Worm (Caenorhabditis elegans) whole organism, young adult: ENCODE results near the gene nck-1.

Experiments used
- F23B12.7 ChIP-seq: sonication (generic microtip); optimal IDR thresholded peaks from 2 replicates; lab custom pipeline; 2017; ENCODE audit warnings: missing genetic modification characterization, mild to moderate bottlenecking, missing compliant biosample characterization, antibody characterized with exemption, moderate library complexity; ENCODE audit not compliant: insufficient read depth
- F33H1.4 ChIP-seq: fragments of 200-800 bp; sonication (Bioruptor generic); IDR thresholded peaks from 2 replicates; pipeline ENCODE4 v1.3.6; 2022; ENCODE audit warnings: missing genetic modification reagents, missing genetic modification characterization, missing compliant biosample characterization
- F39B2.1 ChIP-seq: fragments of 200-800 bp; sonication (Bioruptor generic); IDR thresholded peaks from 2 replicates; pipeline ENCODE4 v1.3.6; 2022; ENCODE audit warnings: missing genetic modification reagents, missing genetic modification characterization, missing compliant biosample characterization
- F52B5.7 ChIP-seq: sonication (generic microtip); optimal IDR thresholded peaks from 2 replicates; lab custom pipeline; 2016; ENCODE audit warnings: mild to moderate bottlenecking, missing genetic modification characterization, missing compliant biosample characterization
- F55B11.4 ChIP-seq: sonication (generic microtip); optimal IDR thresholded peaks from 2 replicates; lab custom pipeline; 2016; ENCODE audit warnings: missing compliant biosample characterization, missing genetic modification characterization, borderline replicate concordance; ENCODE audit not compliant: insufficient read depth
- F57C9.4 ChIP-seq: sonication (generic microtip); optimal IDR thresholded peaks from 2 replicates; lab custom pipeline; 2017; ENCODE audit warnings: mild to moderate bottlenecking, missing genetic modification characterization, missing compliant biosample characterization
- K11D2.4 ChIP-seq: fragments of 200-800 bp; sonication (Bioruptor generic); IDR thresholded peaks from 2 replicates; pipeline ENCODE4 v1.3.6; 2022; ENCODE audit warnings: missing genetic modification reagents, missing genetic modification characterization, missing compliant biosample characterization
- Y56A3A.18 ChIP-seq: fragments of 200-800 bp; sonication (Bioruptor generic); IDR thresholded peaks from 2 replicates; pipeline ENCODE4 v1.3.6; 2022; ENCODE audit warnings: missing genetic modification reagents, missing genetic modification characterization, missing compliant biosample characterization
- Y67H2A.10 ChIP-seq: fragments of 200-800 bp; sonication (Bioruptor generic); conservative IDR thresholded peaks from 2 replicates; pipeline ENCODE4 v1.3.6; 2022; ENCODE audit warnings: missing genetic modification reagents, missing genetic modification characterization, missing compliant biosample characterization
- akir-1 ChIP-seq: fragments of 200-800 bp; sonication (Bioruptor generic); optimal IDR thresholded peaks from 2 replicates; lab custom pipeline; 2018; ENCODE audit warnings: mild to moderate bottlenecking, missing genetic modification characterization, moderate library complexity, missing compliant biosample characterization
- aptf-2 ChIP-seq: fragments of 200-800 bp; sonication (Bioruptor generic); conservative IDR thresholded peaks from 2 replicates; pipeline ENCODE4 v1.3.6; 2022; ENCODE audit warnings: missing genetic modification reagents, missing genetic modification characterization, missing compliant biosample characterization
- aptf-3 ChIP-seq: fragments of 200-800 bp; sonication (Bioruptor generic); IDR thresholded peaks from 2 replicates; pipeline ENCODE4 v1.3.6; 2022; ENCODE audit warnings: missing genetic modification characterization, missing compliant biosample characterization
- attf-5 ChIP-seq: fragments of 200-800 bp; sonication (Bioruptor generic); optimal IDR thresholded peaks from 2 replicates; lab custom pipeline; 2018; ENCODE audit warnings: mild to moderate bottlenecking, missing genetic modification characterization, missing compliant biosample characterization
- bed-1 ChIP-seq: fragments of 200-800 bp; sonication (Bioruptor generic); IDR thresholded peaks from 2 replicates; pipeline ENCODE4 v1.3.6; 2022; ENCODE audit warnings: missing genetic modification reagents, missing genetic modification characterization, missing compliant biosample characterization
- ceh-79 ChIP-seq: sonication (generic microtip); optimal IDR thresholded peaks from 2 replicates; lab custom pipeline; 2017; ENCODE audit warnings: mild to moderate bottlenecking, missing genetic modification characterization, missing compliant biosample characterization
- ceh-91 ChIP-seq: fragments of 200-800 bp; sonication (Bioruptor generic); IDR thresholded peaks from 2 replicates; pipeline ENCODE4 v1.3.6; 2022; ENCODE audit warnings: missing genetic modification reagents, missing genetic modification characterization, missing compliant biosample characterization
- dox-1 ChIP-seq: fragments of 200-800 bp; sonication (Bioruptor generic); IDR thresholded peaks from 2 replicates; pipeline ENCODE4 v1.3.6; 2022; ENCODE audit warnings: missing genetic modification reagents, missing genetic modification characterization, missing compliant biosample characterization
- dpl-1 ChIP-seq: fragments of 150-350 bp; optimal IDR thresholded peaks from 2 replicates; lab custom pipeline; 2014; ENCODE audit warnings: missing biosample characterization, missing genetic modification reagents, missing genetic modification characterization
- gei-17 ChIP-seq: fragments of 200-800 bp; sonication (Bioruptor generic); optimal IDR thresholded peaks from 2 replicates; lab custom pipeline; 2018; ENCODE audit warnings: mild to moderate bottlenecking, missing genetic modification characterization, missing compliant biosample characterization
- hmg-1.2 ChIP-seq: fragments of 200-800 bp; sonication (Bioruptor generic); IDR thresholded peaks from 2 replicates; pipeline ENCODE4 v1.3.6; 2022; ENCODE audit warnings: missing genetic modification reagents, missing genetic modification characterization, missing compliant biosample characterization
- hrde-1 ChIP-seq: sonication (generic microtip); optimal IDR thresholded peaks from 2 replicates; lab custom pipeline; 2016; ENCODE audit warnings: missing genetic modification characterization, mild to moderate bottlenecking, missing compliant biosample characterization, moderate library complexity, missing genotype, missing genetic modification reagents, borderline replicate concordance
- hsf-1 ChIP-seq: fragments of 200-800 bp; sonication (Bioruptor generic); IDR thresholded peaks from 2 replicates; pipeline ENCODE4 v1.3.6; 2022; ENCODE audit warnings: missing genetic modification reagents, missing genetic modification characterization, missing compliant biosample characterization
- lin-26 ChIP-seq: fragments of 200-800 bp; sonication (Bioruptor generic); IDR thresholded peaks from 2 replicates; pipeline ENCODE4 v1.3.6; 2022; ENCODE audit warnings: missing genetic modification reagents, missing genetic modification characterization, missing compliant biosample characterization
- lin-40 ChIP-seq: sonication (generic microtip); optimal IDR thresholded peaks from 2 replicates; lab custom pipeline; 2016; ENCODE audit warnings: missing genetic modification characterization, mild to moderate bottlenecking, missing compliant biosample characterization, missing genotype, missing genetic modification reagents
- lin-54 ChIP-seq: fragments of 200-800 bp; sonication (Bioruptor generic); optimal IDR thresholded peaks from 2 replicates; lab custom pipeline; 2018; ENCODE audit warnings: mild to moderate bottlenecking, missing genetic modification characterization, missing compliant biosample characterization
- lsl-1 ChIP-seq: fragments of 200-800 bp; sonication (Bioruptor generic); optimal IDR thresholded peaks from 2 replicates; lab custom pipeline; 2018; ENCODE audit warnings: mild to moderate bottlenecking, missing genetic modification characterization, moderate library complexity, missing compliant biosample characterization
- madf-3 ChIP-seq: fragments of 200-800 bp; sonication (Bioruptor generic); IDR thresholded peaks from 2 replicates; pipeline ENCODE4 v1.3.6; 2022; ENCODE audit warnings: missing genetic modification reagents, missing genetic modification characterization, missing compliant biosample characterization
- madf-8 ChIP-seq: fragments of 200-800 bp; sonication (Bioruptor generic); conservative IDR thresholded peaks from 2 replicates; pipeline ENCODE4 v1.3.6; 2022; ENCODE audit warnings: missing genetic modification reagents, missing genetic modification characterization, missing compliant biosample characterization
- nhr-80 ChIP-seq: sonication (generic microtip); optimal IDR thresholded peaks from 2 replicates; lab custom pipeline; 2016; ENCODE audit warnings: missing genetic modification characterization, missing compliant biosample characterization
- pbrm-1 ChIP-seq: fragments of 200-800 bp; sonication (Bioruptor generic); IDR thresholded peaks from 2 replicates; pipeline ENCODE4 v1.3.6; 2022; ENCODE audit warnings: missing genetic modification reagents, missing genetic modification characterization, missing compliant biosample characterization
- rpc-1 ChIP-seq, 2 experiments: fragments of 150-350 bp in 1 of 2; sonication (generic microtip) in 1 of 2; optimal IDR thresholded peaks; 2 replicates each; lab custom pipeline; 2014 to 2018; ENCODE audit warnings: missing biosample characterization in 1 of 2, missing genetic modification characterization in 1 of 2, missing genetic modification reagents in 1 of 2, missing genotype in 1 of 2
- snpc-1.1 ChIP-seq: sonication (generic microtip); optimal IDR thresholded peaks from 2 replicates; lab custom pipeline; 2017; ENCODE audit warnings: missing genetic modification characterization, mild to moderate bottlenecking, missing compliant biosample characterization, antibody characterized with exemption, moderate library complexity, missing genotype, missing genetic modification reagents; ENCODE audit not compliant: insufficient read depth
- snpc-1.3 ChIP-seq: sonication (generic microtip); optimal IDR thresholded peaks from 2 replicates; lab custom pipeline; 2017; ENCODE audit warnings: missing genetic modification characterization, mild to moderate bottlenecking, missing compliant biosample characterization, antibody characterized with exemption, moderate library complexity, missing genotype, missing genetic modification reagents; ENCODE audit not compliant: insufficient read depth
- snpc-3.4 ChIP-seq: sonication (generic microtip); optimal IDR thresholded peaks from 2 replicates; lab custom pipeline; 2017; ENCODE audit warnings: missing genetic modification characterization, mild to moderate bottlenecking, missing compliant biosample characterization, antibody characterized with exemption, moderate library complexity, missing genotype, missing genetic modification reagents
- sptf-2 ChIP-seq: fragments of 200-800 bp; sonication (Bioruptor generic); optimal IDR thresholded peaks from 2 replicates; lab custom pipeline; 2018; ENCODE audit warnings: mild to moderate bottlenecking, missing genetic modification characterization, missing compliant biosample characterization
- tbx-9 ChIP-seq: sonication (generic microtip); optimal IDR thresholded peaks from 2 replicates; lab custom pipeline; 2016; ENCODE audit warnings: borderline replicate concordance, missing genetic modification characterization, inconsistent platforms, missing compliant biosample characterization
- unc-62 ChIP-seq: fragments of 150-350 bp; optimal IDR thresholded peaks from 2 replicates; lab custom pipeline; 2014; ENCODE audit warnings: missing biosample characterization, missing genetic modification reagents, missing genetic modification characterization
- ztf-26 ChIP-seq: sonication (generic microtip); optimal IDR thresholded peaks from 2 replicates; lab custom pipeline; 2017; ENCODE audit warnings: missing genetic modification characterization, missing compliant biosample characterization
- ztf-6 ChIP-seq: fragments of 200-800 bp; sonication (Bioruptor generic); IDR thresholded peaks from 2 replicates; pipeline ENCODE4 v1.3.6; 2022; ENCODE audit warnings: missing genetic modification reagents, missing genetic modification characterization, missing compliant biosample characterization

nck-1 gene

DNA sequence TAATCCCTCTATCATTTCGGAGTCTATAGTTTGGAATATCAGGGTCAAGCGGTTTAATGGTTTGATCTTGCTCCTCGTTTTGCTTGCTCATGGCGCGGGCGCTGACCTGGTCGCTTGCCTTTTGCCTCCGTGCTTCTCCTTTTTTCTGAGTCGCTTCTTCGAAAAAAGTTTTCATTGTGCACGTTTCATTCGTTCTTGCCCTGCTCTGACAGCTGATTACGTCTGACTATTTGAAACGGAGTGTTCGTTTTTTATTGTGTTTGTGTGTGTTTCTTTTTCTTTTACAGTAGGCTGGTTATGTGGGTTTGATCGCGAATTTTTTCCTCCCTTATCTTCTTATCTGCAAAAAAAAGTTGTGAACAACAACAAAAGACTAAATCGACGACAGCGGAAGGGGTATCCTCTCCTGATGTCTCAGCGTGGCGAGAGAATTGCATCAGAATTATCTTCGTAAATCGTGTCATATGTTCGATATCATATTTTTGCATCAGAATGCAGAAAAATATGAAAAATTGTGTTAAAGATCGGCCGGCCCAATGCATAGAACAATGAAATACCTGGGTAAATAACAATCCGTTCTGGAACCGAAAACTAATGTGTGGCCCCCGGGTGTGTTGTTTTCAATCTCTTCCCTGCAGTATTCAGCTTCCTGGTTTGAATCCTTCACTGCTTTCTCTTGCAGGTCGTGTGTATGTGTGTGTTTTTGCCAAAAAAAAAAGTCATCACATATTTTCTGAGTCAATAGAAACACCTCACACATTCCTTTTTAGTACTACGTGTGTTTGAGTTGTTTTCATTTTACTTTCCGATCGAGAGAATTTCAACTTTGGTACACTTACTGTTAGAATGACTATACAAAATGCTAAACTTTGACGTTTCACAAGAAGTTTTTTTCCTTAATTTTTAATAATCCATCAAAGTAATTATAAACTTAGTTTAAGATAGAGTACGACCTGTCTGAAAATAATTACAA is 13.4 kb downstream of the nck-1 start, which contains the start of gene ZK470.4 (continued):
- no peak for TF ChIP-seq tbx-9 (tag; lab: Kevin White, UChicago)
- TF ChIP-seq nhr-80, result peak; percentile 36
- TF ChIP-seq rpc-1 (optimal IDR thresholded peaks at IDR 0.05; lab: Kevin White, UChicago), result no peak
- no peak for TF ChIP-seq rpc-1 (tag; optimal IDR thresholded peaks at IDR 0.05; lab: Kevin White, UChicago)
- TF ChIP-seq pbrm-1 (GFP tag; lab: Robert Waterston, UW), result no peak
- no peak for TF ChIP-seq dox-1 (GFP tag; lab: Robert Waterston, UW)
- no peak for TF ChIP-seq Y56A3A.18 (GFP tag; lab: Robert Waterston, UW)
- TF ChIP-seq snpc-3.4 (tag; lab: Kevin White, UChicago), result no peak
- no peak for TF ChIP-seq unc-62 (GFP tag; lab: Kevin White, UChicago)
- no peak for TF ChIP-seq madf-3 (GFP tag; lab: Robert Waterston, UW)
- no peak for TF ChIP-seq gei-17
- TF ChIP-seq F57C9.4 (tag; lab: Kevin White, UChicago), result no peak
- no peak for TF ChIP-seq ceh-79 (tag; lab: Kevin White, UChicago)

DNA sequence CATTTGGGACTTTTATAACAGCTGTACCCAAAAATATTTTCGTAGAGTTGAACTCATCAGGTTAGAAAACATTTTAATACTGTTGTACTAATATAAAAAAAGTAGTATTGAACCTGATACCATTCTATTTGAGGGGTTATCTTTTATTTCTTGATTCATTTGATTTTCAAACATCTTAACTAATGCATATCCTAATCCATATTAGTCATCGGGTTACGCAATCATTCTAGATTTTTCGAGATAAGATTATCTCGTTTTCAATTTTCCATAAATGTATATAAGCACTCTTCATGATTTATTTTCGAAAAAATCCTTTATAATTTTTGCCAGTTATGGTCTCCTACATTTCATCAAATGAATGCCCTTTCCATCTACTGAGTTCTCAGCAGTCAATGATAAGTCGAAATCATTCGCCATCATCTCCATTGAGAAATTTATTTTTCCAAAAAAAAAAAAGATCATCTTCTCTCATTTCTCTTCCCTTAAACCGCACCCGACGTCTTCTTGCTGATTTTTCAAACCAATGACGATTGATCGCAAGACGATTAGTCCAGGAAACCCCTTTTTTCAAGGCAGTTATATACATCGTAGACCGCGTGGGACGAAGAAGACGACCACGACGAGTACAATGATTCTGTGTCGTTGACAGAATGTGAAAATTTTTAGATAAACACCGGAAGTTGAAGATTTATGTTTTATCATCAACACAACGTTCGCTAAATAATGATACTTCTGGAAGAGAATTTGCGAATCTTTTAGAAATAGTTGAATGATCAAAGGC is 14.6 kb downstream of the nck-1 start:
- no peak for TF ChIP-seq ztf-26 (tag; lab: Kevin White, UChicago)
- no peak for TF ChIP-seq lin-40
- TF ChIP-seq attf-5, result no peak
- no peak for TF ChIP-seq ztf-6 (GFP tag; lab: Robert Waterston, UW)
- no peak for TF ChIP-seq madf-8 (GFP tag; lab: Robert Waterston, UW)
- TF ChIP-seq F23B12.7 (tag; lab: Kevin White, UChicago), result no peak
- TF ChIP-seq gei-17, result no peak
- TF ChIP-seq hrde-1 (tag; lab: Kevin White, UChicago), result no peak
- no peak for TF ChIP-seq dpl-1 (GFP tag; lab: Kevin White, UChicago)
- TF ChIP-seq dox-1 (GFP tag; lab: Robert Waterston, UW), result no peak
- TF ChIP-seq K11D2.4 (GFP tag; lab: Robert Waterston, UW), result no peak
- no peak for TF ChIP-seq lin-54 (GFP tag; lab: Kevin White, UChicago)
- no peak for TF ChIP-seq Y67H2A.10 (GFP tag; lab: Robert Waterston, UW)

DNA sequence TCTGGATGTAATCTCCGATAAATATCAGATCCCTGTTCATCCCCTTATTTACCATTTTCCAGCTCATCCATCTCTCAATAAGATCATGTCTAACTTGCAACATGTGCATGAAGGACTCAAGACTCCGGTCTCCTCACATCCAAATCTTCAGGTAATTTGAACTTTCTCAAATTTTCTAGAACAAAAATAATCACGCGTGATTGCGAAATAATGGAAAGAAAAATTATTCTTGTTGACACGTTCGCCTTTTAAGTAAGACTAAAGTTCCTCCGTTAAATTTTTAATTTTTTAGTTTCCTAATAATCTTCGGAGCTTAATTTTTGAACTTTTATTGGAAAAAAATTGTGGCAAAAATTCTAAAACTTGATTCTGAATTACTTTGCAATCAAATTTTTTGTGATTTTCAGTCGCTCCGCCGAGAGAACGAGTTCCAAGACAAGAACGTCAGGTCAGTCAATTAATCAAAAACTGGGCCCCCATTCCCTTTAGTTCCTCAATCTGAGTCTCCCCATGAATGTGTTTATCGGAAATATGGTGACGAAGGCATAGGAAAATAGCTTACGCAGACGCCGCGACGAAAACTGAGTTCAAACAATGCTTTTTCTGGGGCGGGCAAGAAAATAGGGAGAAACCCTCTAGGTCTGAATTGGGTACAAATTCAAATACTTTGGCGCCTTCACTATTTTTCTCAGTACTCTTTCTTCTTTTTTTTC is 15.6 kb downstream of the nck-1 start:
- TF ChIP-seq aptf-3, result no peak
- no peak for TF ChIP-seq madf-3 (GFP tag; lab: Robert Waterston, UW)
- peak; percentile 18 for TF ChIP-seq nhr-80
- peak; percentile 58; the same call in 1 of the 2 replicates for TF ChIP-seq lin-26
- TF ChIP-seq sptf-2, result no peak
- no peak for TF ChIP-seq lsl-1 (GFP tag; lab: Kevin White, UChicago)
- TF ChIP-seq ceh-79 (tag; lab: Kevin White, UChicago), result no peak
- no peak for TF ChIP-seq hmg-1.2 (GFP tag; lab: Robert Waterston, UW)
- no peak for TF ChIP-seq F52B5.7 (tag; lab: Kevin White, UChicago)
- no peak for TF ChIP-seq snpc-1.1 (tag; lab: Kevin White, UChicago)
- TF ChIP-seq F57C9.4 (tag; lab: Kevin White, UChicago), result no peak
- no peak for TF ChIP-seq snpc-1.3
- TF ChIP-seq akir-1 (GFP tag; lab: Kevin White, UChicago), result no peak
- TF ChIP-seq ceh-91 (GFP tag; lab: Robert Waterston, UW), result no peak
- TF ChIP-seq bed-1 (GFP tag; lab: Robert Waterston, UW), result no peak
- TF ChIP-seq F55B11.4 (tag; lab: Kevin White, UChicago), result no peak
- peak; percentile 43; the same call in 1 of the 2 replicates for TF ChIP-seq hsf-1 (GFP tag; lab: Robert Waterston, UW)
- no peak for TF ChIP-seq F39B2.1 (GFP tag; lab: Robert Waterston, UW)
- peak; percentile 32; the same call in 1 of the 2 replicates for TF ChIP-seq dox-1 (GFP tag; lab: Robert Waterston, UW)
- no peak for TF ChIP-seq aptf-2 (GFP tag; lab: Robert Waterston, UW)
- TF ChIP-seq F33H1.4 (GFP tag; lab: Robert Waterston, UW), result no peak
